Fruit fly (Drosophila melanogaster) whole organism, embryonic: ENCODE data around the gene CG10353.

Experiments used
- Aef1 ChIP-seq: fragments of 200-800 bp; sonication (Bioruptor generic); IDR thresholded peaks from 3 replicates; pipeline ENCODE4 v1.3.6; 2022; ENCODE audit warnings: missing biosample characterization, missing genetic modification characterization
- BEAF-32 ChIP-seq: fragments of 200-800 bp; sonication (Bioruptor generic); optimal IDR thresholded peaks from 3 replicates; lab custom pipeline; 2017; ENCODE audit warnings: missing biosample characterization, missing genetic modification characterization, mild to moderate bottlenecking, moderate library complexity, missing genetic modification reagents
- CG12299 ChIP-seq: fragments of 200-800 bp; sonication (Bioruptor generic); optimal IDR thresholded peaks from 2 replicates; lab custom pipeline; 2018; ENCODE audit warnings: missing biosample characterization, mild to moderate bottlenecking, missing genetic modification characterization
- CG13287 ChIP-seq: fragments of 200-800 bp; sonication (Bioruptor generic); IDR thresholded peaks from 2 replicates; pipeline ENCODE4 v1.3.6; 2022; ENCODE audit warnings: missing biosample characterization, missing genetic modification characterization; ENCODE audit not compliant: partially characterized antibody
- CG15514 ChIP-seq: fragments of 200-800 bp; sonication (Bioruptor generic); optimal IDR thresholded peaks from 3 replicates; lab custom pipeline; 2017; ENCODE audit warnings: missing biosample characterization, missing genetic modification characterization, mild to moderate bottlenecking, moderate library complexity, missing genetic modification reagents
- CG16863 ChIP-seq: fragments of 200-800 bp; sonication (Bioruptor generic); optimal IDR thresholded peaks from 3 replicates; lab custom pipeline; 2016; ENCODE audit warnings: missing biosample characterization, missing genetic modification characterization
- CG17186 ChIP-seq: fragments of 200-800 bp; sonication (Bioruptor generic); optimal IDR thresholded peaks from 3 replicates; lab custom pipeline; 2017; ENCODE audit warnings: missing biosample characterization, missing genetic modification reagents, missing genetic modification characterization
- CG17359 ChIP-seq: fragments of 200-800 bp; sonication (Bioruptor generic); optimal IDR thresholded peaks from 3 replicates; lab custom pipeline; 2018; ENCODE audit warnings: missing biosample characterization, mild to moderate bottlenecking, missing genetic modification characterization, moderate library complexity
- CG17912 ChIP-seq: fragments of 200-800 bp; sonication (Bioruptor generic); optimal IDR thresholded peaks from 2 replicates; lab custom pipeline; 2018; ENCODE audit warnings: missing biosample characterization, mild to moderate bottlenecking, missing genetic modification characterization
- CG18476 ChIP-seq: fragments of 200-800 bp; sonication (Bioruptor generic); optimal IDR thresholded peaks from 2 replicates; lab custom pipeline; 2016; ENCODE audit warnings: missing biosample characterization, mild to moderate bottlenecking, missing genetic modification characterization
- CG2712 ChIP-seq: fragments of 200-800 bp; optimal IDR thresholded peaks from 3 replicates; lab custom pipeline; 2019; ENCODE audit warnings: missing biosample characterization, mild to moderate bottlenecking, missing genetic modification characterization, moderate library complexity
- CG30020 ChIP-seq: fragments of 200-800 bp; optimal IDR thresholded peaks from 2 replicates; lab custom pipeline; 2019; ENCODE audit warnings: missing biosample characterization, mild to moderate bottlenecking, missing genetic modification characterization, moderate library complexity
- CG31388 ChIP-seq: fragments of 200-800 bp; sonication (Bioruptor generic); optimal IDR thresholded peaks from 2 replicates; lab custom pipeline; 2016; ENCODE audit warnings: missing biosample characterization, missing genetic modification characterization
- CG31441 ChIP-seq: fragments of 200-800 bp; sonication (Bioruptor generic); IDR thresholded peaks from 2 replicates; pipeline ENCODE4 v1.3.6; 2022; ENCODE audit warnings: missing biosample characterization, missing genetic modification characterization
- CG34422 ChIP-seq: fragments of 200-800 bp; sonication (Bioruptor generic); IDR thresholded peaks from 3 replicates; pipeline ENCODE4 v1.3.6; 2022; ENCODE audit warnings: missing biosample characterization, missing genetic modification characterization
- CG4360 ChIP-seq: fragments of 200-800 bp; sonication (Bioruptor generic); IDR thresholded peaks from 2 replicates; pipeline ENCODE4 v1.3.6; 2022; ENCODE audit warnings: missing biosample characterization, missing genetic modification characterization
- CG6654 ChIP-seq: fragments of 200-800 bp; sonication (Bioruptor generic); optimal IDR thresholded peaks from 2 replicates; lab custom pipeline; 2017; ENCODE audit warnings: missing biosample characterization, mild to moderate bottlenecking, missing genetic modification characterization
- CG7786 ChIP-seq: fragments of 200-800 bp; sonication (Bioruptor generic); optimal IDR thresholded peaks from 2 replicates; lab custom pipeline; 2016; ENCODE audit warnings: missing biosample characterization, missing genetic modification characterization
- CG8765 ChIP-seq: fragments of 200-800 bp; sonication (Bioruptor generic); IDR thresholded peaks from 2 replicates; pipeline ENCODE4 v1.3.6; 2022; ENCODE audit warnings: missing biosample characterization, missing genetic modification characterization
- Drgx ChIP-seq: fragments of 200-800 bp; sonication (Bioruptor generic); IDR thresholded peaks from 2 replicates; pipeline ENCODE4 v1.3.6; 2022; ENCODE audit warnings: missing biosample characterization, missing genetic modification characterization
- Jarid2 ChIP-seq: fragments of 200-800 bp; sonication (Bioruptor generic); optimal IDR thresholded peaks from 3 replicates; lab custom pipeline; 2017; ENCODE audit warnings: mild to moderate bottlenecking, missing biosample characterization, missing genetic modification reagents, missing genetic modification characterization
- Pdp1 ChIP-seq, 2 experiments: fragments of 200-800 bp; sonication (Bioruptor generic); optimal IDR thresholded peaks; 3 replicates each; lab custom pipeline; 2016; ENCODE audit warnings: missing biosample characterization in 2 of 2, missing genetic modification characterization in 2 of 2, mild to moderate bottlenecking in 1 of 2, moderate library complexity in 1 of 2
- YL-1 ChIP-seq: fragments of 200-800 bp; sonication (Bioruptor generic); optimal IDR thresholded peaks from 3 replicates; lab custom pipeline; 2017; ENCODE audit warnings: missing biosample characterization, mild to moderate bottlenecking, missing genetic modification characterization
- al ChIP-seq: fragments of 200-800 bp; sonication (Bioruptor generic); IDR thresholded peaks from 2 replicates; pipeline ENCODE4 v1.3.6; 2022; ENCODE audit warnings: missing biosample characterization, missing genetic modification characterization
- bbx ChIP-seq: fragments of 200-800 bp; sonication (Bioruptor generic); IDR thresholded peaks from 2 replicates; pipeline ENCODE4 v1.3.6; 2022; ENCODE audit warnings: missing biosample characterization, missing genetic modification characterization; ENCODE audit not compliant: partially characterized antibody
- cas ChIP-seq: fragments of 200-800 bp; sonication (Bioruptor generic); IDR thresholded peaks from 2 replicates; pipeline ENCODE4 v1.3.6; 2022; ENCODE audit warnings: missing biosample characterization, missing genetic modification characterization
- crp ChIP-seq, 2 experiments: fragments of 200-800 bp; sonication (Bioruptor generic); optimal IDR thresholded peaks; 2 replicates in 1 of 2; 3 replicates in 1 of 2; lab custom pipeline; 2017; ENCODE audit warnings: missing biosample characterization in 2 of 2, missing genetic modification characterization in 2 of 2, mild to moderate bottlenecking in 1 of 2, moderate library complexity in 1 of 2
- disco-r ChIP-seq: fragments of 200-800 bp; sonication (Bioruptor generic); optimal IDR thresholded peaks from 2 replicates; lab custom pipeline; 2016; ENCODE audit warnings: missing biosample characterization, missing genetic modification characterization
- dpn ChIP-seq, 2 experiments: fragments of 200-800 bp; sonication (Bioruptor generic); optimal IDR thresholded peaks; 3 replicates each; lab custom pipeline; 2016; ENCODE audit warnings: missing biosample characterization in 2 of 2, missing genetic modification characterization in 2 of 2
- gcm ChIP-seq: fragments of 200-800 bp; sonication (Bioruptor generic); optimal IDR thresholded peaks from 2 replicates; lab custom pipeline; 2019; ENCODE audit warnings: missing biosample characterization, mild to moderate bottlenecking, missing genetic modification characterization, moderate library complexity
- gfzf ChIP-seq: fragments of 200-800 bp; sonication (Bioruptor generic); optimal IDR thresholded peaks from 2 replicates; lab custom pipeline; 2016; ENCODE audit warnings: missing biosample characterization, mild to moderate bottlenecking, missing genetic modification characterization, moderate library complexity
- gro ChIP-seq: fragments of 200-800 bp; sonication (Bioruptor generic); optimal IDR thresholded peaks from 2 replicates; lab custom pipeline; 2016; ENCODE audit warnings: missing biosample characterization, missing genetic modification characterization
- gt ChIP-seq: fragments of 200-800 bp; sonication (Bioruptor generic); IDR thresholded peaks from 2 replicates; pipeline ENCODE4 v1.3.6; 2022; ENCODE audit warnings: missing biosample characterization, missing genetic modification characterization
- ham ChIP-seq: fragments of 200-800 bp; sonication (Bioruptor generic); IDR thresholded peaks from 2 replicates; pipeline ENCODE4 v1.3.6; 2022; ENCODE audit warnings: missing biosample characterization, missing genetic modification characterization
- kay ChIP-seq: fragments of 200-800 bp; sonication (Bioruptor generic); optimal IDR thresholded peaks from 2 replicates; lab custom pipeline; 2016; ENCODE audit warnings: missing biosample characterization, missing genetic modification characterization
- lov ChIP-seq, 2 experiments: fragments of 200-800 bp in 1 of 2; fragments of >200 bp in 1 of 2; sonication (Bioruptor generic) in 1 of 2; IDR thresholded peaks in 1 of 2; optimal IDR thresholded peaks in 1 of 2; 2 replicates in 1 of 2; 3 replicates in 1 of 2; pipeline versions ENCODE4 v1.3.6 to Lab custom; 2017 to 2022; ENCODE audit warnings: missing biosample characterization in 1 of 2, missing genetic modification characterization in 1 of 2
- mirr ChIP-seq: fragments of 200-800 bp; sonication (Bioruptor generic); optimal IDR thresholded peaks from 3 replicates; lab custom pipeline; 2018; ENCODE audit warnings: missing biosample characterization, mild to moderate bottlenecking, missing genetic modification characterization
- nerfin-2 ChIP-seq: fragments of 200-800 bp; sonication (Bioruptor generic); IDR thresholded peaks from 2 replicates; pipeline ENCODE4 v1.3.6; 2022; ENCODE audit warnings: missing biosample characterization, missing genetic modification characterization; ENCODE audit not compliant: partially characterized antibody
- p53 ChIP-seq: fragments of 200-800 bp; sonication (Bioruptor generic); optimal IDR thresholded peaks from 2 replicates; lab custom pipeline; 2016; ENCODE audit warnings: missing biosample characterization, missing genetic modification characterization
- repo ChIP-seq: fragments of 200-800 bp; sonication (Bioruptor generic); optimal IDR thresholded peaks from 2 replicates; lab custom pipeline; 2016; ENCODE audit warnings: missing biosample characterization, missing genetic modification characterization
- sens ChIP-seq: fragments of 200-800 bp; sonication (Bioruptor generic); peaks from one replicate; lab custom pipeline; 2016; ENCODE audit warnings: missing biosample characterization, missing genetic modification characterization
- sima ChIP-seq: fragments of 200-800 bp; sonication (Bioruptor generic); optimal IDR thresholded peaks from 2 replicates; lab custom pipeline; 2016; ENCODE audit warnings: missing biosample characterization, missing genetic modification characterization
- sqz ChIP-seq: fragments of 200-800 bp; sonication (Bioruptor generic); optimal IDR thresholded peaks from 3 replicates; lab custom pipeline; 2018; ENCODE audit warnings: missing biosample characterization, mild to moderate bottlenecking, missing genetic modification characterization
- usp ChIP-seq: fragments of >200 bp; optimal IDR thresholded peaks from 2 replicates; lab custom pipeline; 2017; ENCODE audit warnings: missing biosample characterization, missing genetic modification characterization
- yki ChIP-seq: fragments of >200 bp; optimal IDR thresholded peaks from 3 replicates; lab custom pipeline; 2018
- z ChIP-seq: fragments of 200-800 bp; sonication (Bioruptor generic); IDR thresholded peaks from 3 replicates; pipeline ENCODE4 v1.3.6; 2022; ENCODE audit warnings: missing biosample characterization, missing genetic modification characterization

Gene CG10353

DNA sequence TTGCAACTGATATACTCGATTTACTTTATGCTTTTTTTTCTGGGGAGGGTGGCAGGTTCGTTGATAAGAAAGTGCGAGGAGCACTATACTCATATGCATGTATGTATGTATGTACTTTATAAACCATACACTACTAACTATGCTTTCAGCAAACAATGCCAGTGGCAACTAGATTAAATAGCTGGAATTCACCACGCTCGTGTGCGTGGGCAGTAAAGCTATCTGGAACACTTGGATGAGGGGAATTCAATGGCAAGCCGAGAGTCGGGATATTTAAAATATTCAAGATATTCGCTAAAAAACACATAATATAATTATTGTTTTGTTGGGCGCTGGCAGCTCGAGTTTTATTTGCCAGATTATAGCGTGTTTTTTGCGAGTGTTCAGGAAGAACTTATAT lies 30.1 kb downstream of the CG10353 start (continued):
- TF ChIP-seq Pdp1 (GFP tag; optimal IDR thresholded peaks at IDR 0.05; lab: Kevin White, UChicago) (no peak), usp (no peak), mirr (GFP tag; lab: Kevin White, UChicago) (peak; percentile 4), dpn (GFP tag; optimal IDR thresholded peaks at IDR 0.05; lab: Kevin White, UChicago) (no peak), YL-1 (no peak), sqz (GFP tag; lab: Kevin White, UChicago) (no peak)

DNA sequence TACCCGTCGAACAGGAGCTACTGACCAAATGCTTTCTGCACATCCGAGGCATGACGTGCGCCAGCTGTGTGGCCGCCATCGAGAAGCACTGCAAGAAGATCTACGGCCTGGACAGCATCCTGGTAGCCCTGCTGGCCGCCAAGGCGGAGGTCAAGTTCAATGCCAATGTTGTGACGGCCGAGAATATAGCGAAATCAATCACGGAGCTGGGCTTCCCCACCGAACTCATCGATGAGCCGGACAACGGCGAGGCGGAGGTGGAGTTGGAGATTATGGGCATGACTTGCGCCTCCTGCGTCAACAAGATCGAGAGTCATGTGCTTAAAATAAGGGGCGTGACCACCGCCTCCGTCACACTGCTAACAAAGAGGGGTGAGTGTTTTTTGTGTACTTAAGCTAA lies 31.0 kb downstream of the CG10353 start:
- TF ChIP-seq z (GFP tag; lab: Robert Waterston, UW) (no peak), sens (GFP tag; lab: Kevin White, UChicago) (peak; percentile 20)

DNA sequence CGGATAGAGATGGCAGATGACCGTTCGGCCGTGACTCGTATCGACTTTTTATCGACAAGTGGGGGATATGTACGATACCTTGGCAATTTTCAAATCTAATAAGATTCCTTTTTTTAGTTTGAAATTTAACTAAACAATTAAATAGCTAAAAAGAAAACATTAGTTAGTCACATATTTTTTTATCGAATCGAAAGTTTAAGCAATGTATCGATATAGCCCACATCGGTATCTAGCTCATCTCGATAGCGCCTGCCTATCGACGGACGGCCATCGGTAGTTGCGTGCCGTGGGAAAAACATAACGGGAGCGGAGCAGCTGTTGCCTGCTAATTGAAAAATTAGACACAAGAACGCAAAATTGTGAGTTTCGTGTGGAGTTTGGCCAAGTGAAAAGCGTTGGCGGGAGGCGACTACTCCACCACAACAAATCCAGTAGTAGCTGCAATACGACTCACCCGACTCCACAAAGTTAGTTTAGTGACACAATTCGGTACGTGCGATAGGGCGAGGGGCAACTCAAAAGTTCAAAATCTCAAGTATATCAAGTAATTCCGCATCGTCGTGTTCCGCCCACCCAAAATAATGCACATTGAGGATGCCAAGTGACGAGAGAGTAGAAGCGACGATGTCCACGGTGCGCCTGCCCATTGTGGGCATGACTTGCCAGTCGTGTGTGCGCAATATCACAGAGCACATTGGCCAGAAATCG lies 32.0 kb downstream of the CG10353 start, which contains the start of the genes CG10347 and ATP7:
Gene CG10347 (minus strand): TSS at position 174 of the 708 bp plus-strand sequence.
Gene ATP7 (plus strand): TSS at position 265 of the 708 bp plus-strand sequence.
- no peak for TF ChIP-seq CG17359 (tag; lab: Kevin White, UChicago)
- peak in 1 of 2 experiments; percentile 72 for TF ChIP-seq crp (GFP tag; optimal IDR thresholded peaks at IDR 0.05; lab: Kevin White, UChicago)
- peak; percentile 42 for TF ChIP-seq CG30020 (tag; lab: Kevin White, UChicago)
- TF ChIP-seq cas, result no peak
- TF ChIP-seq CG15514, result peak; percentile 63
- TF ChIP-seq CG16863, result no peak
- no peak for TF ChIP-seq CG6654 (GFP tag; lab: Kevin White, UChicago)
- TF ChIP-seq al, result no peak
- peak; percentile 15 for TF ChIP-seq CG17186 (GFP tag; lab: Kevin White, UChicago)
- TF ChIP-seq CG8765 (GFP tag; lab: Robert Waterston, UW), result no peak
- TF ChIP-seq Jarid2 (GFP tag; lab: Kevin White, UChicago), result peak; percentile 80
- no peak for TF ChIP-seq disco-r (GFP tag; lab: Kevin White, UChicago)
- TF ChIP-seq CG4360 (GFP tag; lab: Robert Waterston, UW), result no peak
- no peak for TF ChIP-seq sima (GFP tag; lab: Kevin White, UChicago)
- TF ChIP-seq BEAF-32 (GFP tag; lab: Kevin White, UChicago), result peak; percentile 93
- TF ChIP-seq CG13287 (GFP tag; lab: Robert Waterston, UW), result peak; percentile 96
- peak; percentile 17; the same call in 1 of the 3 replicates for TF ChIP-seq CG34422
- no peak for TF ChIP-seq CG17912 (GFP tag; lab: Kevin White, UChicago)
- peak; percentile 27 for TF ChIP-seq kay (GFP tag; lab: Kevin White, UChicago)
- no peak for TF ChIP-seq CG31388 (GFP tag; lab: Kevin White, UChicago)
- TF ChIP-seq CG7786 (GFP tag; lab: Kevin White, UChicago), result peak; percentile 22
- TF ChIP-seq gcm (GFP tag; lab: Kevin White, UChicago), result peak; percentile 4
- peak; percentile 25 for TF ChIP-seq repo (GFP tag; lab: Kevin White, UChicago)
- TF ChIP-seq gro, result peak; percentile 0
- no peak for TF ChIP-seq ham (GFP tag; lab: Robert Waterston, UW)
- no peak for TF ChIP-seq lov (optimal IDR thresholded peaks at IDR 0.05; lab: Kevin White, UChicago)
- no peak for TF ChIP-seq lov (GFP tag; IDR thresholded peaks at IDR 0.05; lab: Robert Waterston, UW)
- TF ChIP-seq CG12299 (tag; lab: Kevin White, UChicago), result peak; percentile 34
- TF ChIP-seq nerfin-2, result peak; percentile 87
- peak; percentile 98 for TF ChIP-seq CG18476 (GFP tag; lab: Kevin White, UChicago)
- TF ChIP-seq yki (lab: Kevin White, UChicago), result no peak
- TF ChIP-seq gfzf, result peak; percentile 5
- TF ChIP-seq CG2712 (tag; lab: Kevin White, UChicago), result peak; percentile 44
- TF ChIP-seq Aef1 (GFP tag; lab: Robert Waterston, UW), result no peak
- TF ChIP-seq gt (GFP tag; lab: Robert Waterston, UW), result no peak
- peak; percentile 84 for TF ChIP-seq bbx (GFP tag; lab: Robert Waterston, UW)
- TF ChIP-seq CG31441 (GFP tag; lab: Robert Waterston, UW), result 0 out of 2 replicates have a peak, but pooled peaks have one; percentile 21
- TF ChIP-seq p53, result peak; percentile 43
- no peak for TF ChIP-seq Drgx (GFP tag; lab: Robert Waterston, UW)
